Worm (Caenorhabditis elegans): ENCODE measurements around the gene E01G6.2.

- TF ChIP-seq him-1 (tag; optimal IDR thresholded peaks at IDR 0.05), result no peak
- no peak for TF ChIP-seq dao-5 (tag; optimal IDR thresholded peaks at IDR 0.05)
Observed at ce11 chrX:12230357-12230756, 26.1 kb upstream of the E01G6.2 start.
